5 fruit fly cellular contexts compared by ENCODE assay signal in the genomic region with DNA sequence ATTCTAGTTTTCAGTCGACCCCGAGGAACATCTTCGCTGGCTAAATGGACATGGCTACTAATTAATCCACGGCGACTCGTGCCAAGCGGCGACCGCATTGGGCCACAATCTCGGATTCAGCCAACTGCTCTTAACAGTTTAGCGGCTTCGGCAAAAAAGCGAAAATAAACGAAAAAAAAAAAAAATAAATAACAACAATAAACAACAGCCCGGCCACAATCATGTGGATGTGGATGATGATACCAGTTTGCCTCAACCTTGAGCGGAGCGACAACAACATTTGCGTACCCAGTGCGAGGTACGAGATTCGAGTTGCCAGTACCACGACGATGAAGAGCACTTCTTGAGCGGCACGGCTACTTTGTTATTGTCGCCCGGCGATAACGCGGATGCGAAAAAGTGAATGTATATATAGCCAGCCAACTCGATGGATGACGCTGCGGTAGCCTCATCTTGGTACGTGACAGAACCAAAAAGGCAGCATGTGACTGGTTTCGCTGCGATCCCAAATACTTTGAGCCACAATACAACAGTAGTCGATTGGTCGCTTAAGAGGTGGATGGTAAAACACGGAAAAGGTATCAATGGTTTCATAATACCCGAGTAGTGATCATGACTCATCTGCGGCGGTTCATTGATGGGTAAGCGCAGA.
A peak's percentile ranks its signal among the peaks of the same experiment; 100 is the strongest.
TF ChIP-seq lines count a peak whose summit lies in the region.

No protein-coding gene starts in this region.

- TF ChIP-seq CTCF in whole organism, embryonic (GFP tag; optimal IDR thresholded peaks at IDR 0.05; lab: Kevin White, UChicago), result no peak

TF ChIP-seq in whole organism, adult, 20 proteins besides CTCF, POLR2A, EP300 and RAD21:
- TF ChIP-seq Mnt (GFP tag; optimal IDR thresholded peaks at IDR 0.05; lab: Kevin White, UChicago) (no peak), CG11617 (GFP tag; optimal IDR thresholded peaks at IDR 0.05; lab: Kevin White, UChicago) (no peak), kay (GFP tag; lab: Kevin White, UChicago; ENCODE audit: borderline replicate concordance) (peak; percentile 58), Clk (GFP tag; optimal IDR thresholded peaks at IDR 0.05; lab: Kevin White, UChicago) (no peak)
TF ChIP-seq in whole organism, adult: peak in this region for 1.

TF ChIP-seq in whole organism, embryonic, 481 proteins besides CTCF, POLR2A, EP300 and RAD21 (continues in another document):
- 0 out of 2 replicates have a peak, but pooled peaks have one; percentile 25 for TF ChIP-seq Atf6 (GFP tag; IDR thresholded peaks at IDR 0.05; lab: Robert Waterston, UW)
- TF ChIP-seq nom (GFP tag; optimal IDR thresholded peaks at IDR 0.05; lab: Kevin White, UChicago), result peak; percentile 53
- TF ChIP-seq dm (GFP tag; optimal IDR thresholded peaks at IDR 0.05; lab: Kevin White, UChicago), result no peak
- no peak for TF ChIP-seq fd96Cb (tag; optimal IDR thresholded peaks at IDR 0.05; lab: Kevin White, UChicago)
- peak; percentile 27 for TF ChIP-seq ftz-f1 (GFP tag; optimal IDR thresholded peaks at IDR 0.05; lab: Kevin White, UChicago)
- no peak for TF ChIP-seq zf30C (GFP tag; optimal IDR thresholded peaks at IDR 0.05; lab: Kevin White, UChicago)
- no peak for TF ChIP-seq CG6791 (GFP tag; IDR thresholded peaks at IDR 0.05; lab: Robert Waterston, UW; ENCODE audit: partially characterized antibody)
- no peak for TF ChIP-seq CG15479 (GFP tag; optimal IDR thresholded peaks at IDR 0.05; lab: Kevin White, UChicago)
- TF ChIP-seq jing (GFP tag; optimal IDR thresholded peaks at IDR 0.05; lab: Kevin White, UChicago), result no peak
- TF ChIP-seq ATbp (GFP tag; optimal IDR thresholded peaks at IDR 0.05; lab: Kevin White, UChicago), result no peak
- TF ChIP-seq tio (GFP tag; optimal IDR thresholded peaks at IDR 0.05; lab: Kevin White, UChicago), result no peak
- TF ChIP-seq seq (GFP tag; IDR thresholded peaks at IDR 0.05; lab: Robert Waterston, UW), result no peak
- TF ChIP-seq Hmr (GFP tag; optimal IDR thresholded peaks at IDR 0.05; lab: Kevin White, UChicago), result no peak
- TF ChIP-seq sens (GFP tag; lab: Kevin White, UChicago), result peak; percentile 35
- no peak for TF ChIP-seq HmgZ (tag; optimal IDR thresholded peaks at IDR 0.05; lab: Kevin White, UChicago)
- peak; percentile 78 for TF ChIP-seq CG31224 (GFP tag; IDR thresholded peaks at IDR 0.05; lab: Robert Waterston, UW)
- no peak for TF ChIP-seq Kr (GFP tag; optimal IDR thresholded peaks at IDR 0.05; lab: Kevin White, UChicago)
- peak; percentile 68 for TF ChIP-seq D19B (GFP tag; optimal IDR thresholded peaks at IDR 0.05; lab: Kevin White, UChicago)
- TF ChIP-seq CG8290 (GFP tag; optimal IDR thresholded peaks at IDR 0.05; lab: Kevin White, UChicago), result no peak
- TF ChIP-seq CG8290 (tag; optimal IDR thresholded peaks at IDR 0.05; lab: Kevin White, UChicago), result peak in 1 of 2 experiments; percentile 28

TF ChIP-seq in whole organism, prepupa, 60 proteins besides CTCF, POLR2A, EP300 and RAD21:
- TF ChIP-seq net (GFP tag; optimal IDR thresholded peaks at IDR 0.05; lab: Kevin White, UChicago), result peak; percentile 20
- peak; percentile 14 for TF ChIP-seq topi (GFP tag; optimal IDR thresholded peaks at IDR 0.05; lab: Kevin White, UChicago)
- TF ChIP-seq CG6808 (GFP tag; optimal IDR thresholded peaks at IDR 0.05; lab: Kevin White, UChicago), result peak; percentile 34
- peak; percentile 78 for TF ChIP-seq dsx (GFP tag; optimal IDR thresholded peaks at IDR 0.05; lab: Kevin White, UChicago; ENCODE audit: poor library complexity, severe bottlenecking)
- peak; percentile 21 for TF ChIP-seq CG6854 (GFP tag; optimal IDR thresholded peaks at IDR 0.05; lab: Kevin White, UChicago)
- peak; percentile 10 for TF ChIP-seq CG1621 (tag; optimal IDR thresholded peaks at IDR 0.05; lab: Kevin White, UChicago)
- TF ChIP-seq ss (GFP tag; optimal IDR thresholded peaks at IDR 0.05; lab: Kevin White, UChicago), result peak; percentile 18 to 36
- peak; percentile 66 for TF ChIP-seq Blimp-1 (GFP tag; optimal IDR thresholded peaks at IDR 0.05; lab: Kevin White, UChicago)
- peak; percentile 49 for TF ChIP-seq CG6163 (GFP tag; IDR thresholded peaks at IDR 0.05; lab: Robert Waterston, UW)
- no peak for TF ChIP-seq pdm3 (GFP tag; optimal IDR thresholded peaks at IDR 0.05; lab: Kevin White, UChicago)
- TF ChIP-seq CG8119 (GFP tag; IDR thresholded peaks at IDR 0.05; lab: Robert Waterston, UW), result no peak
- TF ChIP-seq Sox102F (GFP tag; optimal IDR thresholded peaks at IDR 0.05; lab: Kevin White, UChicago), result peak; percentile 9
- TF ChIP-seq Lpt (GFP tag; optimal IDR thresholded peaks at IDR 0.05; lab: Kevin White, UChicago), result no peak
- TF ChIP-seq CG8632 (GFP tag; optimal IDR thresholded peaks at IDR 0.05; lab: Kevin White, UChicago), result no peak
- TF ChIP-seq Eip93F (GFP tag; optimal IDR thresholded peaks at IDR 0.05; lab: Kevin White, UChicago), result no peak
- peak; percentile 55 for TF ChIP-seq Eip78C (GFP tag; lab: Kevin White, UChicago)

TF ChIP-seq in whole organism, pupa, 21 proteins besides CTCF, POLR2A, EP300 and RAD21:
- TF ChIP-seq CG13204 (GFP tag; optimal IDR thresholded peaks at IDR 0.05; lab: Kevin White, UChicago) (peak; percentile 67), CG32121 (GFP tag; IDR thresholded peaks at IDR 0.05; lab: Robert Waterston, UW) (no peak), CG9948 (tag; optimal IDR thresholded peaks at IDR 0.05; lab: Kevin White, UChicago) (no peak), rn (GFP tag; IDR thresholded peaks at IDR 0.05; lab: Robert Waterston, UW) (no peak), EcR (GFP tag; optimal IDR thresholded peaks at IDR 0.05; lab: Kevin White, UChicago) (peak; percentile 63), Pif1A (GFP tag; optimal IDR thresholded peaks at IDR 0.05; lab: Kevin White, UChicago) (no peak)

TF ChIP-seq in whole organism, wandering third instar larva, 38 proteins besides CTCF, POLR2A, EP300 and RAD21:
- TF ChIP-seq h (GFP tag; optimal IDR thresholded peaks at IDR 0.05; lab: Kevin White, UChicago) (peak; percentile 21), N (GFP tag; optimal IDR thresholded peaks at IDR 0.05; lab: Kevin White, UChicago) (no peak), jim (GFP tag; optimal IDR thresholded peaks at IDR 0.05; lab: Kevin White, UChicago) (no peak), Mio (GFP tag; optimal IDR thresholded peaks at IDR 0.05; lab: Kevin White, UChicago) (no peak), ey (GFP tag; optimal IDR thresholded peaks at IDR 0.05; lab: Kevin White, UChicago) (no peak), lola (GFP tag; optimal IDR thresholded peaks at IDR 0.05; lab: Kevin White, UChicago) (no peak), CG9705 (GFP tag; optimal IDR thresholded peaks at IDR 0.05; lab: Kevin White, UChicago) (no peak), dmrt93B (GFP tag; optimal IDR thresholded peaks at IDR 0.05; lab: Kevin White, UChicago) (no peak), psq (GFP tag; optimal IDR thresholded peaks at IDR 0.05; lab: Kevin White, UChicago) (peak; percentile 3), Dif (GFP tag; optimal IDR thresholded peaks at IDR 0.05; lab: Kevin White, UChicago; ENCODE audit: partially characterized antibody) (no peak), Hr78 (GFP tag; optimal IDR thresholded peaks at IDR 0.05; lab: Kevin White, UChicago) (no peak), sage (GFP tag; optimal IDR thresholded peaks at IDR 0.05; lab: Kevin White, UChicago) (no peak), woc (GFP tag; optimal IDR thresholded peaks at IDR 0.05; lab: Kevin White, UChicago) (peak; percentile 59), rgr (GFP tag; optimal IDR thresholded peaks at IDR 0.05; lab: Kevin White, UChicago) (no peak), fru (GFP tag; optimal IDR thresholded peaks at IDR 0.05; lab: Kevin White, UChicago) (peak; percentile 29), dsf (GFP tag; optimal IDR thresholded peaks at IDR 0.05; lab: Kevin White, UChicago; ENCODE audit: borderline replicate concordance) (no peak)
TF ChIP-seq in whole organism, wandering third instar larva: peak in this region for 4.
